Worm (Caenorhabditis elegans): Measurements from ENCODE around the gene R10E4.3.

R10E4.3 gene

ce11 chrIII:4272864-4273263 is 14.4 kb downstream of the R10E4.3 start:
- no peak for TF ChIP-seq mbf-1 (tag; optimal IDR thresholded peaks at IDR 0.05)
- no peak for TF ChIP-seq ceh-82 (tag; optimal IDR thresholded peaks at IDR 0.05)
- TF ChIP-seq mdl-1 (tag; optimal IDR thresholded peaks at IDR 0.05) = no peak
- TF ChIP-seq sma-3 (GFP tag; optimal IDR thresholded peaks at IDR 0.05) = no peak
- no peak for TF ChIP-seq skn-1 (tag; optimal IDR thresholded peaks at IDR 0.05)
- TF ChIP-seq lin-11 (tag; optimal IDR thresholded peaks at IDR 0.05) = no peak
- TF ChIP-seq ztf-1 (GFP tag; conservative IDR thresholded peaks at IDR 0.05) = no peak
- no peak for TF ChIP-seq lsy-2 (tag; optimal IDR thresholded peaks at IDR 0.05)
- TF ChIP-seq C34F6.9 (tag; optimal IDR thresholded peaks at IDR 0.05) = no peak
- no peak for TF ChIP-seq dmd-4 (tag; optimal IDR thresholded peaks at IDR 0.05)
- no peak for TF ChIP-seq zag-1 (tag; optimal IDR thresholded peaks at IDR 0.05)
- no peak for TF ChIP-seq nhr-25 (tag; optimal IDR thresholded peaks at IDR 0.05)
- no peak for TF ChIP-seq ama-1 (optimal IDR thresholded peaks at IDR 0.05)
- no peak for TF ChIP-seq ztf-11 (tag; optimal IDR thresholded peaks at IDR 0.05)
- TF ChIP-seq sem-4 (tag; optimal IDR thresholded peaks at IDR 0.05) = no peak

ce11 chrIII:4271059-4271458 is 16.2 kb downstream of the R10E4.3 start:
- TF ChIP-seq nhr-21 (tag; optimal IDR thresholded peaks at IDR 0.05) (no peak), Y55F3AM.14 (GFP tag; optimal IDR thresholded peaks at IDR 0.05) (no peak), F13H6.1 (tag; optimal IDR thresholded peaks at IDR 0.05) (no peak), dmd-4 (tag; optimal IDR thresholded peaks at IDR 0.05) (no peak), mab-5 (tag; optimal IDR thresholded peaks at IDR 0.05) (no peak), fos-1 (tag; optimal IDR thresholded peaks at IDR 0.05) (no peak), aly-2 (tag; optimal IDR thresholded peaks at IDR 0.05) (no peak), mdl-1 (tag; optimal IDR thresholded peaks at IDR 0.05) (no peak), ZK546.5 (tag; optimal IDR thresholded peaks at IDR 0.05) (no peak), R02D3.7 (tag; optimal IDR thresholded peaks at IDR 0.05) (no peak), nhr-12 (tag; optimal IDR thresholded peaks at IDR 0.05) (no peak), nhr-6 (tag; optimal IDR thresholded peaks at IDR 0.05) (no peak), lin-39 (tag; optimal IDR thresholded peaks at IDR 0.05) (no peak), mbf-1 (tag; optimal IDR thresholded peaks at IDR 0.05) (no peak), lin-11 (tag; optimal IDR thresholded peaks at IDR 0.05) (no peak), sma-9 (GFP tag; optimal IDR thresholded peaks at IDR 0.05) (no peak), sma-9 (tag; optimal IDR thresholded peaks at IDR 0.05) (no peak), elt-3 (tag; optimal IDR thresholded peaks at IDR 0.05) (no peak), blmp-1 (tag; optimal IDR thresholded peaks at IDR 0.05; ENCODE audit: insufficient read depth) (no peak)

ce11 chrIII:4269220-4269935 is 17.9 kb downstream of the R10E4.3 start, which contains the start of the genes sftb-1 and R10E4.1:
TSS of gene sftb-1 (minus strand) at chrIII:4269270.
TSS of gene R10E4.1 (plus strand) at chrIII:4269743.
- TF ChIP-seq ztf-1 (GFP tag; conservative IDR thresholded peaks at IDR 0.05) (no peak), sem-4 (tag; optimal IDR thresholded peaks at IDR 0.05) (peak; percentile 25), lin-39 (tag; optimal IDR thresholded peaks at IDR 0.05) (no peak), F13H6.1 (tag; optimal IDR thresholded peaks at IDR 0.05) (peak; percentile 69), mbf-1 (tag; optimal IDR thresholded peaks at IDR 0.05) (no peak), mdl-1 (tag; optimal IDR thresholded peaks at IDR 0.05) (no peak), elt-3 (tag; optimal IDR thresholded peaks at IDR 0.05) (no peak), sma-3 (GFP tag; optimal IDR thresholded peaks at IDR 0.05) (peak; percentile 66), nhr-25 (tag; optimal IDR thresholded peaks at IDR 0.05) (peak; percentile 75), ceh-16 (tag; optimal IDR thresholded peaks at IDR 0.05) (no peak), nhr-10 (tag; optimal IDR thresholded peaks at IDR 0.05) (no peak), nhr-23 (tag; optimal IDR thresholded peaks at IDR 0.05) (no peak), fos-1 (tag; optimal IDR thresholded peaks at IDR 0.05) (peak; percentile 48), nhr-11 (tag; optimal IDR thresholded peaks at IDR 0.05) (no peak), ceh-82 (tag; optimal IDR thresholded peaks at IDR 0.05) (no peak), unc-62 (GFP tag; optimal IDR thresholded peaks at IDR 0.05) (no peak), ztf-4 (tag; optimal IDR thresholded peaks at IDR 0.05) (no peak), gmeb-1 (tag; optimal IDR thresholded peaks at IDR 0.05) (peak; percentile 84), blmp-1 (tag; optimal IDR thresholded peaks at IDR 0.05; ENCODE audit: insufficient read depth) (no peak), C34F6.9 (tag; optimal IDR thresholded peaks at IDR 0.05) (peak; percentile 78), lin-11 (tag; optimal IDR thresholded peaks at IDR 0.05) (peak; percentile 19), aly-2 (tag; optimal IDR thresholded peaks at IDR 0.05) (no peak), ama-1 (optimal IDR thresholded peaks at IDR 0.05) (peak; percentile 32), ztf-11 (tag; optimal IDR thresholded peaks at IDR 0.05) (no peak), snpc-4 (tag; optimal IDR thresholded peaks at IDR 0.05) (no peak), Y55F3AM.14 (GFP tag; optimal IDR thresholded peaks at IDR 0.05) (no peak), egl-27 (tag; optimal IDR thresholded peaks at IDR 0.05) (no peak), elt-1 (tag; optimal IDR thresholded peaks at IDR 0.05) (no peak), unc-39 (tag; optimal IDR thresholded peaks at IDR 0.05) (no peak), sma-9 (GFP tag; optimal IDR thresholded peaks at IDR 0.05) (peak; percentile 83), sma-9 (tag; optimal IDR thresholded peaks at IDR 0.05) (no peak), dmd-4 (tag; optimal IDR thresholded peaks at IDR 0.05) (no peak), lin-13 (GFP tag; optimal IDR thresholded peaks at IDR 0.05) (peak; percentile 42), nhr-12 (tag; optimal IDR thresholded peaks at IDR 0.05) (no peak), peb-1 (tag; optimal IDR thresholded peaks at IDR 0.05) (no peak), R02D3.7 (tag; optimal IDR thresholded peaks at IDR 0.05) (no peak), crh-2 (tag; optimal IDR thresholded peaks at IDR 0.05) (peak; percentile 78), unc-55 (GFP tag; optimal IDR thresholded peaks at IDR 0.05) (peak; percentile 82), nhr-237 (tag; optimal IDR thresholded peaks at IDR 0.05) (no peak), lsy-2 (tag; optimal IDR thresholded peaks at IDR 0.05) (peak; percentile 77 to 89)
